Worm (Caenorhabditis elegans): ENCODE data around the gene W03F9.11.

- no peak for TF ChIP-seq T23F11.4 (GFP tag; optimal IDR thresholded peaks at IDR 0.05)
- no peak for TF ChIP-seq ceh-31 (tag; optimal IDR thresholded peaks at IDR 0.05)
- TF ChIP-seq che-1 (tag; optimal IDR thresholded peaks at IDR 0.05), result no peak
- TF ChIP-seq F13H6.1 (tag; optimal IDR thresholded peaks at IDR 0.05), result no peak
- TF ChIP-seq syd-9 (tag; optimal IDR thresholded peaks at IDR 0.05), result no peak
- TF ChIP-seq ttx-3 (tag; optimal IDR thresholded peaks at IDR 0.05), result no peak
- TF ChIP-seq dmd-4 (tag; optimal IDR thresholded peaks at IDR 0.05; ENCODE audit: borderline replicate concordance), result no peak
- TF ChIP-seq K09A11.1 (tag; optimal IDR thresholded peaks at IDR 0.05; ENCODE audit: insufficient read depth), result no peak
- TF ChIP-seq ama-1 (optimal IDR thresholded peaks at IDR 0.05), result no peak
- TF ChIP-seq pqm-1 (tag; optimal IDR thresholded peaks at IDR 0.05), result no peak
- no peak for TF ChIP-seq fkh-10 (GFP tag; optimal IDR thresholded peaks at IDR 0.05)
- TF ChIP-seq tbx-2 (tag; optimal IDR thresholded peaks at IDR 0.05), result no peak
Measured at ce11 chrV:117312-117711, 23.8 kb downstream of the W03F9.11 start.

Data from whole organism, late embryonic.